Worm (Caenorhabditis elegans) whole organism, L1 larva: ENCODE data around the gene T23G4.127.

Experiments used
- C04F5.9 ChIP-seq: sonication (generic microtip); optimal IDR thresholded peaks from 2 replicates; lab custom pipeline; 2016; ENCODE audit warnings: missing genetic modification characterization, missing compliant biosample characterization
- C16A3.4 ChIP-seq: fragments of 150-350 bp; optimal IDR thresholded peaks from 2 replicates; lab custom pipeline; 2014; ENCODE audit warnings: missing biosample characterization, missing genetic modification characterization
- Y116A8C.19 ChIP-seq: sonication (generic microtip); optimal IDR thresholded peaks from 2 replicates; lab custom pipeline; 2016; ENCODE audit warnings: missing compliant biosample characterization, missing genetic modification characterization, borderline replicate concordance
- alr-1 ChIP-seq: fragments of 200-800 bp; sonication (Bioruptor generic); optimal IDR thresholded peaks from 2 replicates; lab custom pipeline; 2018; ENCODE audit warnings: borderline replicate concordance, mild to moderate bottlenecking, missing genetic modification characterization, missing compliant biosample characterization
- blmp-1 ChIP-seq: fragments of 150-350 bp; optimal IDR thresholded peaks from 2 replicates; lab custom pipeline; 2014; ENCODE audit warnings: missing biosample characterization, missing genetic modification characterization
- ceh-63 ChIP-seq: fragments of 200-800 bp; sonication (Bioruptor generic); optimal IDR thresholded peaks from 2 replicates; lab custom pipeline; 2018; ENCODE audit warnings: mild to moderate bottlenecking, missing genetic modification characterization, missing compliant biosample characterization
- ceh-8 ChIP-seq: fragments of 200-800 bp; sonication (Bioruptor generic); optimal IDR thresholded peaks from 2 replicates; lab custom pipeline; 2018; ENCODE audit warnings: mild to moderate bottlenecking, missing genetic modification characterization, moderate library complexity, missing compliant biosample characterization
- ceh-82 ChIP-seq, 3 experiments: fragments of 150-350 bp in 1 of 3; sonication (generic microtip) in 2 of 3; optimal IDR thresholded peaks; 2 replicates each; lab custom pipeline; 2014 to 2017; ENCODE audit warnings: missing biosample characterization in 3 of 3, missing genetic modification characterization in 3 of 3
- ceh-90 ChIP-seq: sonication (generic microtip); optimal IDR thresholded peaks from 2 replicates; lab custom pipeline; 2016; ENCODE audit warnings: missing genetic modification characterization, missing compliant biosample characterization
- dpl-1 ChIP-seq, 3 experiments: fragments of 150-350 bp in 2 of 3; sonication (generic microtip) in 1 of 3; optimal IDR thresholded peaks; 2 replicates each; lab custom pipeline; 2014 to 2017; ENCODE audit warnings: missing biosample characterization in 3 of 3, missing genetic modification characterization in 3 of 3, missing genetic modification reagents in 3 of 3
- efl-1 ChIP-seq, 4 experiments: fragments of 150-350 bp; optimal IDR thresholded peaks in 3 of 4; peaks in 1 of 4; 1 replicate in 1 of 4; 2 replicates in 3 of 4; lab custom pipeline; 2014; ENCODE audit warnings: missing biosample characterization in 2 of 4, missing genetic modification characterization in 2 of 4, missing genetic modification reagents in 2 of 4
- egl-13 ChIP-seq: sonication (generic microtip); optimal IDR thresholded peaks from 2 replicates; lab custom pipeline; 2016; ENCODE audit warnings: missing genotype, missing genetic modification reagents, missing genetic modification characterization, missing compliant biosample characterization
- egl-27 ChIP-seq, 2 experiments: fragments of 150-350 bp in 1 of 2; sonication (generic microtip); optimal IDR thresholded peaks; 3 replicates each; lab custom pipeline; 2017 to 2018; ENCODE audit warnings: missing biosample characterization in 2 of 2, missing genetic modification characterization in 2 of 2, missing genetic modification reagents in 2 of 2
- elt-3 ChIP-seq, 6 experiments: fragments of 150-350 bp in 1 of 6; sonication (generic microtip); optimal IDR thresholded peaks; 2 replicates each; lab custom pipeline; 2017 to 2018; ENCODE audit warnings: missing biosample characterization in 6 of 6, missing genetic modification characterization in 6 of 6, inconsistent platforms in 1 of 6
- ets-5 ChIP-seq: fragments of 200-800 bp; sonication (Bioruptor generic); IDR thresholded peaks from 2 replicates; pipeline ENCODE4 v1.3.6; 2022; ENCODE audit warnings: missing genetic modification characterization, missing compliant biosample characterization
- fkh-4 ChIP-seq: sonication (generic microtip); optimal IDR thresholded peaks from 2 replicates; lab custom pipeline; 2016; ENCODE audit warnings: missing compliant biosample characterization, missing genetic modification characterization, borderline replicate concordance
- grh-1 ChIP-seq: fragments of 200-800 bp; sonication (Bioruptor generic); IDR thresholded peaks from 2 replicates; pipeline ENCODE4 v1.3.6; 2022; ENCODE audit warnings: missing genetic modification reagents, missing genetic modification characterization, missing compliant biosample characterization
- hpl-2 ChIP-seq: fragments of 150-350 bp; optimal IDR thresholded peaks from 2 replicates; lab custom pipeline; 2014; ENCODE audit warnings: missing biosample characterization, missing genetic modification reagents, missing genetic modification characterization
- irx-1 ChIP-seq: sonication (generic microtip); optimal IDR thresholded peaks from 2 replicates; lab custom pipeline; 2016; ENCODE audit warnings: missing genetic modification characterization, missing compliant biosample characterization
- lin-14 ChIP-seq: fragments of 200-800 bp; sonication (Bioruptor generic); optimal IDR thresholded peaks from 2 replicates; lab custom pipeline; 2018; ENCODE audit warnings: mild to moderate bottlenecking, missing genetic modification characterization, moderate library complexity, missing compliant biosample characterization
- lin-15B ChIP-seq: fragments of 150-350 bp; sonication (generic microtip); optimal IDR thresholded peaks from 3 replicates; lab custom pipeline; 2014; ENCODE audit warnings: missing biosample characterization, missing genetic modification characterization
- lsy-2 ChIP-seq, 2 experiments: fragments of 150-350 bp; optimal IDR thresholded peaks; 2 replicates each; lab custom pipeline; 2014; ENCODE audit warnings: missing biosample characterization in 2 of 2, missing genetic modification characterization in 2 of 2
- mdl-1 ChIP-seq, 2 experiments: fragments of 150-350 bp; optimal IDR thresholded peaks; 2 replicates each; lab custom pipeline; 2014 to 2017; ENCODE audit warnings: missing biosample characterization in 2 of 2, missing genetic modification characterization in 2 of 2, inconsistent platforms in 1 of 2
- mep-1 ChIP-seq: fragments of 150-350 bp; optimal IDR thresholded peaks from 2 replicates; lab custom pipeline; 2014; ENCODE audit warnings: missing biosample characterization, missing genetic modification characterization
- nhr-12 ChIP-seq: sonication (generic microtip); optimal IDR thresholded peaks from 2 replicates; lab custom pipeline; 2017; ENCODE audit warnings: missing biosample characterization, missing genetic modification characterization
- nhr-19 ChIP-seq: fragments of 200-800 bp; sonication (Bioruptor generic); conservative IDR thresholded peaks from 2 replicates; pipeline ENCODE4 v1.3.6; 2022; ENCODE audit warnings: missing genetic modification characterization, missing compliant biosample characterization
- nhr-20 ChIP-seq: sonication (generic microtip); optimal IDR thresholded peaks from 2 replicates; lab custom pipeline; 2016; ENCODE audit warnings: mild to moderate bottlenecking, missing genetic modification characterization, missing compliant biosample characterization
- nhr-28 ChIP-seq: fragments of 150-350 bp; optimal IDR thresholded peaks from 2 replicates; lab custom pipeline; 2014; ENCODE audit warnings: missing biosample characterization, missing genetic modification characterization
- nhr-47 ChIP-seq: sonication (generic microtip); optimal IDR thresholded peaks from 2 replicates; lab custom pipeline; 2016; ENCODE audit warnings: mild to moderate bottlenecking, missing genetic modification characterization, moderate library complexity, missing compliant biosample characterization
- nhr-71 ChIP-seq: sonication (generic microtip); optimal IDR thresholded peaks from 2 replicates; lab custom pipeline; 2016; ENCODE audit warnings: mild to moderate bottlenecking, missing genetic modification characterization, moderate library complexity, missing compliant biosample characterization
- nhr-76 ChIP-seq: sonication (generic microtip); optimal IDR thresholded peaks from 2 replicates; lab custom pipeline; 2017; ENCODE audit warnings: missing biosample characterization, missing genetic modification characterization
- nhr-77 ChIP-seq: fragments of 150-350 bp; optimal IDR thresholded peaks from 2 replicates; lab custom pipeline; 2014; ENCODE audit warnings: missing biosample characterization, missing genetic modification characterization
- nhr-84 ChIP-seq: sonication (generic microtip); optimal IDR thresholded peaks from 2 replicates; lab custom pipeline; 2017; ENCODE audit warnings: missing biosample characterization, missing genetic modification characterization
- nhr-85 ChIP-seq: sonication (generic microtip); peaks from one replicate; lab custom pipeline; 2016; ENCODE audit warnings: missing genetic modification characterization, inconsistent platforms, missing compliant biosample characterization
- nhr-90 ChIP-seq: sonication (generic microtip); optimal IDR thresholded peaks from 2 replicates; lab custom pipeline; 2016; ENCODE audit warnings: mild to moderate bottlenecking, missing genetic modification characterization, missing compliant biosample characterization; ENCODE audit not compliant: poor library complexity
- pag-3 ChIP-seq: sonication (generic microtip); optimal IDR thresholded peaks from 2 replicates; lab custom pipeline; 2017; ENCODE audit warnings: missing genetic modification characterization, mild to moderate bottlenecking, missing compliant biosample characterization, antibody characterized with exemption, borderline replicate concordance; ENCODE audit not compliant: insufficient read depth
- pax-3 ChIP-seq: fragments of 200-800 bp; sonication (Bioruptor generic); optimal IDR thresholded peaks from 2 replicates; lab custom pipeline; 2018; ENCODE audit warnings: mild to moderate bottlenecking, missing genetic modification characterization, moderate library complexity, missing compliant biosample characterization
- pqm-1 ChIP-seq: sonication (generic microtip); optimal IDR thresholded peaks from 3 replicates; lab custom pipeline; 2017; ENCODE audit warnings: missing biosample characterization, missing genetic modification characterization
- rnt-1 ChIP-seq: sonication (generic microtip); optimal IDR thresholded peaks from 2 replicates; lab custom pipeline; 2016; ENCODE audit warnings: mild to moderate bottlenecking, missing genetic modification characterization, moderate library complexity, missing compliant biosample characterization
- snpc-4 ChIP-seq: fragments of 150-350 bp; optimal IDR thresholded peaks from 2 replicates; lab custom pipeline; 2014; ENCODE audit warnings: missing biosample characterization, missing genetic modification characterization
- snu-23 ChIP-seq: sonication (generic microtip); optimal IDR thresholded peaks from 2 replicates; lab custom pipeline; 2016; ENCODE audit warnings: missing genetic modification characterization, missing compliant biosample characterization
- sox-4 ChIP-seq: sonication (generic microtip); optimal IDR thresholded peaks from 2 replicates; lab custom pipeline; 2016; ENCODE audit warnings: missing genetic modification characterization, missing compliant biosample characterization
- tbx-2 ChIP-seq: sonication (generic microtip); optimal IDR thresholded peaks from 2 replicates; lab custom pipeline; 2016; ENCODE audit warnings: missing genetic modification characterization, missing compliant biosample characterization
- tlp-1 ChIP-seq: fragments of 150-350 bp; optimal IDR thresholded peaks from 2 replicates; lab custom pipeline; 2014; ENCODE audit warnings: missing biosample characterization, missing genetic modification characterization
- unc-130 ChIP-seq: fragments of 150-350 bp; optimal IDR thresholded peaks from 2 replicates; lab custom pipeline; 2017; ENCODE audit warnings: missing biosample characterization, missing genetic modification characterization, inconsistent platforms
- unc-30 ChIP-seq: sonication (generic microtip); optimal IDR thresholded peaks from 2 replicates; lab custom pipeline; 2017; ENCODE audit warnings: missing biosample characterization, missing genetic modification characterization
- unc-62 ChIP-seq: fragments of 150-350 bp; optimal IDR thresholded peaks from 2 replicates; lab custom pipeline; 2014; ENCODE audit warnings: missing biosample characterization, missing genetic modification reagents, missing genetic modification characterization
- unc-98 ChIP-seq: fragments of 200-800 bp; sonication (Bioruptor generic); IDR thresholded peaks from 2 replicates; pipeline ENCODE4 v1.3.6; 2022; ENCODE audit warnings: missing genetic modification characterization, missing compliant biosample characterization
- vab-15 ChIP-seq: sonication (generic microtip); optimal IDR thresholded peaks from 2 replicates; lab custom pipeline; 2017; ENCODE audit warnings: missing genotype, mild to moderate bottlenecking, missing genetic modification characterization, missing compliant biosample characterization
- xbp-1 ChIP-seq: sonication (generic microtip); optimal IDR thresholded peaks from 2 replicates; lab custom pipeline; 2016; ENCODE audit warnings: missing genetic modification characterization, missing compliant biosample characterization
- zip-4 ChIP-seq: fragments of 200-800 bp; sonication (Bioruptor generic); optimal IDR thresholded peaks from 2 replicates; lab custom pipeline; 2018; ENCODE audit warnings: mild to moderate bottlenecking, missing genetic modification characterization, moderate library complexity, missing compliant biosample characterization

T23G4.127 gene

ce11 chrIV:13682733-13683132 is 15.8 kb downstream of the T23G4.127 start:
- no peak for TF ChIP-seq xbp-1 (tag; lab: Kevin White, UChicago)
- no peak for TF ChIP-seq rnt-1
- TF ChIP-seq grh-1, result 0 out of 2 replicates have a peak, but pooled peaks have one; percentile 34
- no peak for TF ChIP-seq pax-3 (tag; lab: Kevin White, UChicago)
- peak; percentile 49 for TF ChIP-seq unc-130 (tag; lab: Kevin White, UChicago)
- peak; percentile 93 for TF ChIP-seq vab-15
- no peak for TF ChIP-seq lin-15B (tag; lab: Kevin White, UChicago)
- TF ChIP-seq nhr-76 (tag; lab: Kevin White, UChicago), result no peak
- no peak for TF ChIP-seq ceh-8
- no peak for TF ChIP-seq ets-5 (GFP tag; lab: Robert Waterston, UW)
- TF ChIP-seq nhr-90 (tag; lab: Kevin White, UChicago), result peak; percentile 60
- no peak for TF ChIP-seq nhr-12 (tag; lab: Kevin White, UChicago)
- no peak for TF ChIP-seq ceh-90 (tag; lab: Kevin White, UChicago)
- TF ChIP-seq egl-27 (tag; optimal IDR thresholded peaks at IDR 0.05; lab: Kevin White, UChicago), result peak in 1 of 2 experiments; percentile 29
- no peak for TF ChIP-seq unc-30 (tag; lab: Kevin White, UChicago)
- no peak for TF ChIP-seq ceh-82 (tag; optimal IDR thresholded peaks at IDR 0.05; lab: Kevin White, UChicago)
- TF ChIP-seq tbx-2 (tag; lab: Kevin White, UChicago), result peak; percentile 73
- no peak for TF ChIP-seq nhr-47 (tag; lab: Kevin White, UChicago)
- TF ChIP-seq irx-1 (tag; lab: Kevin White, UChicago), result peak; percentile 62
- TF ChIP-seq lin-14 (GFP tag; lab: Kevin White, UChicago), result no peak
- TF ChIP-seq pag-3 (tag; lab: Kevin White, UChicago), result no peak
- TF ChIP-seq snpc-4, result no peak
- no peak for TF ChIP-seq tlp-1 (tag; lab: Kevin White, UChicago)
- no peak for TF ChIP-seq snu-23 (GFP tag; lab: Kevin White, UChicago)
- no peak for TF ChIP-seq C04F5.9 (tag; lab: Kevin White, UChicago)
- no peak for TF ChIP-seq fkh-4 (tag; lab: Kevin White, UChicago)
- peak; percentile 30 for TF ChIP-seq nhr-19 (GFP tag; lab: Robert Waterston, UW)
- TF ChIP-seq zip-4 (GFP tag; lab: Kevin White, UChicago), result no peak
- TF ChIP-seq nhr-28 (tag; lab: Kevin White, UChicago), result no peak
- no peak for TF ChIP-seq ceh-63 (GFP tag; lab: Kevin White, UChicago)
- no peak for TF ChIP-seq unc-62 (GFP tag; lab: Kevin White, UChicago)
- no peak for TF ChIP-seq unc-98 (GFP tag; lab: Robert Waterston, UW)
- TF ChIP-seq Y116A8C.19 (tag; lab: Kevin White, UChicago), result no peak
- TF ChIP-seq dpl-1 (GFP tag; optimal IDR thresholded peaks at IDR 0.05; lab: Kevin White, UChicago), result no peak
- no peak for TF ChIP-seq nhr-77 (tag; lab: Kevin White, UChicago)
- TF ChIP-seq pqm-1 (tag; lab: Kevin White, UChicago), result no peak
- TF ChIP-seq mep-1 (tag; lab: Kevin White, UChicago), result peak; percentile 26
- TF ChIP-seq blmp-1 (tag; lab: Kevin White, UChicago), result peak; percentile 85
- no peak for TF ChIP-seq egl-13 (tag; lab: Kevin White, UChicago)
- no peak for TF ChIP-seq sox-4 (tag; lab: Kevin White, UChicago)
- TF ChIP-seq nhr-84 (tag; lab: Kevin White, UChicago), result no peak
- TF ChIP-seq C16A3.4 (tag; lab: Kevin White, UChicago), result no peak
- peak in 5 of 6 experiments; percentile 54 to 98 (median 70) for TF ChIP-seq elt-3 (tag; optimal IDR thresholded peaks at IDR 0.05; lab: Kevin White, UChicago)
- TF ChIP-seq nhr-71 (tag; lab: Kevin White, UChicago), result peak; percentile 67
- no peak for TF ChIP-seq efl-1 (optimal IDR thresholded peaks at IDR 0.05; lab: Kevin White, UChicago)
- no peak for TF ChIP-seq efl-1 (GFP tag; optimal IDR thresholded peaks at IDR 0.05 in 1 of 2; lab: Kevin White, UChicago)
- no peak for TF ChIP-seq hpl-2 (GFP tag; lab: Kevin White, UChicago)
- TF ChIP-seq nhr-20 (tag; lab: Kevin White, UChicago), result peak; percentile 53
- TF ChIP-seq nhr-85 (tag; lab: Kevin White, UChicago), result peak; percentile 95
- peak; percentile 36 to 70 for TF ChIP-seq lsy-2 (tag; optimal IDR thresholded peaks at IDR 0.05; lab: Kevin White, UChicago)
- TF ChIP-seq alr-1 (tag; lab: Kevin White, UChicago), result no peak
- TF ChIP-seq mdl-1 (tag; optimal IDR thresholded peaks at IDR 0.05; lab: Kevin White, UChicago), result no peak
